Worm (Caenorhabditis elegans) whole organism, L4 larva: Measurements from ENCODE around the gene F13D11.3.
A peak's percentile ranks its signal among the peaks of the same experiment; 100 is the strongest.

Experiments
- F26F4.8 ChIP-seq: fragments of 200-800 bp; sonication (Bioruptor generic); conservative IDR thresholded peaks from 2 replicates; pipeline ENCODE4 v1.3.6; 2022; ENCODE audit warnings: missing genetic modification characterization, missing compliant biosample characterization
- F37D6.2 ChIP-seq: sonication (generic microtip); optimal IDR thresholded peaks from 2 replicates; lab custom pipeline; 2016; ENCODE audit warnings: mild to moderate bottlenecking, missing genetic modification characterization, missing compliant biosample characterization
- F44E2.7 ChIP-seq: fragments of 200-800 bp; sonication (Bioruptor generic); IDR thresholded peaks from 2 replicates; pipeline ENCODE4 v2.1.2; 2022; ENCODE audit warnings: missing genetic modification characterization, missing compliant biosample characterization
- F49E8.2 ChIP-seq: sonication (generic microtip); optimal IDR thresholded peaks from 2 replicates; lab custom pipeline; 2016; ENCODE audit warnings: missing compliant biosample characterization, mild to moderate bottlenecking, missing genetic modification characterization, borderline replicate concordance
- R02D3.7 ChIP-seq: fragments of 150-350 bp; sonication (generic microtip); optimal IDR thresholded peaks from 3 replicates; lab custom pipeline; 2014; ENCODE audit warnings: missing biosample characterization, missing genetic modification characterization
- Y5F2A.4 ChIP-seq: fragments of 200-800 bp; sonication (Bioruptor generic); optimal IDR thresholded peaks from 2 replicates; lab custom pipeline; 2018; ENCODE audit warnings: mild to moderate bottlenecking, missing genetic modification characterization, missing compliant biosample characterization
- aha-1 ChIP-seq: fragments of 150-350 bp; peaks from one replicate; lab custom pipeline; 2014; ENCODE audit warnings: missing biosample characterization, missing genetic modification characterization
- arid-1 ChIP-seq: fragments of 200-800 bp; sonication (Bioruptor generic); conservative IDR thresholded peaks from 2 replicates; pipeline ENCODE4 v1.3.6; 2022; ENCODE audit warnings: missing genetic modification reagents, missing genetic modification characterization, missing compliant biosample characterization
- attf-4 ChIP-seq: sonication (generic microtip); optimal IDR thresholded peaks from 3 replicates; lab custom pipeline; 2017; ENCODE audit warnings: missing biosample characterization, missing genetic modification characterization
- ceh-20 ChIP-seq: fragments of 200-800 bp; sonication (Bioruptor generic); IDR thresholded peaks from 2 replicates; pipeline ENCODE4 v1.3.6; 2022; ENCODE audit warnings: missing genetic modification reagents, missing genetic modification characterization, missing compliant biosample characterization
- ceh-28 ChIP-seq: fragments of 150-350 bp; optimal IDR thresholded peaks from 2 replicates; lab custom pipeline; 2014; ENCODE audit warnings: missing biosample characterization, missing genetic modification reagents, missing genetic modification characterization
- ctbp-1 ChIP-seq: fragments of 200-800 bp; sonication (Bioruptor generic); IDR thresholded peaks from 2 replicates; pipeline ENCODE4 v1.3.6; 2022; ENCODE audit warnings: missing genetic modification reagents, missing genetic modification characterization, missing compliant biosample characterization
- daf-12 ChIP-seq: fragments of 150-350 bp; optimal IDR thresholded peaks from 2 replicates; lab custom pipeline; 2014; ENCODE audit warnings: missing biosample characterization, missing genetic modification reagents, missing genetic modification characterization
- daf-16 ChIP-seq, 3 experiments: sonication (generic microtip); optimal IDR thresholded peaks; 2 replicates each; lab custom pipeline; 2016 to 2017; ENCODE audit warnings: missing genetic modification characterization in 3 of 3, missing genetic modification reagents in 3 of 3, mild to moderate bottlenecking in 2 of 3, missing compliant biosample characterization in 2 of 3, missing biosample characterization in 1 of 3, moderate library complexity in 1 of 3
- dmd-6 ChIP-seq: fragments of 200-800 bp; sonication (Bioruptor generic); IDR thresholded peaks from 2 replicates; pipeline ENCODE4 v1.3.6; 2022; ENCODE audit warnings: missing genetic modification reagents, missing genetic modification characterization, missing compliant biosample characterization
- dmd-9 ChIP-seq: fragments of 200-800 bp; sonication (Bioruptor generic); IDR thresholded peaks from 2 replicates; pipeline ENCODE4 v1.3.6; 2022; ENCODE audit warnings: missing genetic modification reagents, missing genetic modification characterization, missing compliant biosample characterization
- dpl-1 ChIP-seq: fragments of 150-350 bp; optimal IDR thresholded peaks from 2 replicates; lab custom pipeline; 2014; ENCODE audit warnings: missing biosample characterization, missing genetic modification reagents, missing genetic modification characterization
- dve-1 ChIP-seq: sonication (generic microtip); optimal IDR thresholded peaks from 2 replicates; lab custom pipeline; 2017; ENCODE audit warnings: antibody characterized with exemption, mild to moderate bottlenecking, missing genetic modification characterization, missing compliant biosample characterization; ENCODE audit not compliant: insufficient read depth
- fkh-10 ChIP-seq: fragments of 150-350 bp; optimal IDR thresholded peaks from 2 replicates; lab custom pipeline; 2014; ENCODE audit warnings: missing biosample characterization, missing genetic modification reagents, missing genetic modification characterization
- hif-1 ChIP-seq, 2 experiments: sonication (generic microtip); optimal IDR thresholded peaks; 2 replicates each; lab custom pipeline; 2016 to 2017; ENCODE audit warnings: missing compliant biosample characterization in 2 of 2, missing genetic modification characterization in 2 of 2, missing genetic modification reagents in 2 of 2, missing genotype in 2 of 2, mild to moderate bottlenecking in 1 of 2
- hlh-11 ChIP-seq: fragments of 200-800 bp; sonication (Bioruptor generic); optimal IDR thresholded peaks from 2 replicates; lab custom pipeline; 2018; ENCODE audit warnings: mild to moderate bottlenecking, missing genetic modification characterization, missing compliant biosample characterization
- hlh-30 ChIP-seq: sonication (generic microtip); optimal IDR thresholded peaks from 2 replicates; lab custom pipeline; 2017; ENCODE audit warnings: antibody characterized with exemption, mild to moderate bottlenecking, missing genetic modification characterization, missing compliant biosample characterization; ENCODE audit not compliant: insufficient read depth
- hmg-1.1 ChIP-seq: fragments of 200-800 bp; sonication (Bioruptor generic); IDR thresholded peaks from 2 replicates; pipeline ENCODE4 v1.3.6; 2022; ENCODE audit warnings: missing genetic modification reagents, missing genetic modification characterization, missing compliant biosample characterization
- lin-13 ChIP-seq: fragments of 150-350 bp; optimal IDR thresholded peaks from 2 replicates; lab custom pipeline; 2014; ENCODE audit warnings: missing biosample characterization, missing genetic modification reagents, missing genetic modification characterization
- lsy-2 ChIP-seq, 2 experiments: fragments of 150-350 bp in 1 of 2; sonication (generic microtip) in 1 of 2; optimal IDR thresholded peaks; 2 replicates each; lab custom pipeline; 2014 to 2017; ENCODE audit warnings: missing biosample characterization in 2 of 2, missing genetic modification characterization in 2 of 2
- mdl-1 ChIP-seq, 2 experiments: fragments of 150-350 bp in 1 of 2; sonication (generic microtip) in 1 of 2; optimal IDR thresholded peaks; 2 replicates each; lab custom pipeline; 2014 to 2017; ENCODE audit warnings: missing biosample characterization in 2 of 2, missing genetic modification characterization in 2 of 2
- mdt-29 ChIP-seq: fragments of 200-800 bp; sonication (Bioruptor generic); IDR thresholded peaks from 2 replicates; pipeline ENCODE4 v1.3.6; 2022; ENCODE audit warnings: missing genetic modification reagents, missing genetic modification characterization, missing compliant biosample characterization
- mep-1 ChIP-seq: fragments of 150-350 bp; sonication (generic microtip); optimal IDR thresholded peaks from 3 replicates; lab custom pipeline; 2014; ENCODE audit warnings: missing biosample characterization, missing genetic modification characterization
- mxl-2 ChIP-seq: fragments of 200-800 bp; sonication (Bioruptor generic); conservative IDR thresholded peaks from 2 replicates; pipeline ENCODE4 v1.3.6; 2022; ENCODE audit warnings: missing genetic modification reagents, missing genetic modification characterization, missing compliant biosample characterization
- mxl-3 ChIP-seq: fragments of 200-800 bp; sonication (Bioruptor generic); optimal IDR thresholded peaks from 2 replicates; lab custom pipeline; 2018; ENCODE audit warnings: mild to moderate bottlenecking, missing genetic modification characterization, missing compliant biosample characterization
- nhr-10 ChIP-seq: fragments of 150-350 bp; optimal IDR thresholded peaks from 2 replicates; lab custom pipeline; 2014; ENCODE audit warnings: missing biosample characterization, missing genetic modification characterization
- nhr-102 ChIP-seq: sonication (generic microtip); optimal IDR thresholded peaks from 2 replicates; lab custom pipeline; 2016; ENCODE audit warnings: mild to moderate bottlenecking, missing genetic modification characterization, moderate library complexity, missing compliant biosample characterization
- nhr-11 ChIP-seq: fragments of 150-350 bp; optimal IDR thresholded peaks from 2 replicates; lab custom pipeline; 2014; ENCODE audit warnings: missing biosample characterization, missing genetic modification characterization
- nhr-237 ChIP-seq: sonication (generic microtip); optimal IDR thresholded peaks from 2 replicates; lab custom pipeline; 2017; ENCODE audit warnings: missing biosample characterization, missing genetic modification characterization
- nhr-25 ChIP-seq: sonication (generic microtip); optimal IDR thresholded peaks from 2 replicates; lab custom pipeline; 2017; ENCODE audit warnings: missing genetic modification characterization, mild to moderate bottlenecking, missing compliant biosample characterization, antibody characterized with exemption, moderate library complexity, borderline replicate concordance; ENCODE audit not compliant: insufficient read depth
- nhr-28 ChIP-seq: fragments of 150-350 bp; optimal IDR thresholded peaks from 2 replicates; lab custom pipeline; 2014; ENCODE audit warnings: missing biosample characterization, missing genetic modification characterization
- nhr-42 ChIP-seq: fragments of 200-800 bp; sonication (Bioruptor generic); IDR thresholded peaks from 2 replicates; pipeline ENCODE4 v1.3.6; 2022; ENCODE audit warnings: missing genetic modification characterization, missing compliant biosample characterization
- nhr-6 ChIP-seq: fragments of 150-350 bp; optimal IDR thresholded peaks from 2 replicates; lab custom pipeline; 2014; ENCODE audit warnings: missing biosample characterization, missing genetic modification characterization
- nhr-77 ChIP-seq: fragments of 150-350 bp; optimal IDR thresholded peaks from 2 replicates; lab custom pipeline; 2014; ENCODE audit warnings: missing biosample characterization, missing genetic modification characterization
- php-3 ChIP-seq: fragments of 200-800 bp; sonication (Bioruptor generic); IDR thresholded peaks from 2 replicates; pipeline ENCODE4 v1.3.6; 2022; ENCODE audit warnings: missing genetic modification reagents, missing genetic modification characterization, missing compliant biosample characterization
- pqm-1 ChIP-seq: sonication (generic microtip); optimal IDR thresholded peaks from 2 replicates; lab custom pipeline; 2017; ENCODE audit warnings: missing biosample characterization, missing genetic modification characterization
- rbr-2 ChIP-seq: sonication (generic microtip); optimal IDR thresholded peaks from 2 replicates; lab custom pipeline; 2016; ENCODE audit warnings: missing genotype, missing genetic modification characterization, missing compliant biosample characterization
- tra-1 ChIP-seq: fragments of 200-800 bp; sonication (Bioruptor generic); IDR thresholded peaks from 2 replicates; pipeline ENCODE4 v1.3.6; 2022; ENCODE audit warnings: missing genetic modification reagents, missing genetic modification characterization, missing compliant biosample characterization
- unc-39 ChIP-seq: sonication (generic microtip); optimal IDR thresholded peaks from 2 replicates; lab custom pipeline; 2017; ENCODE audit warnings: missing biosample characterization, missing genetic modification characterization
- vab-7 ChIP-seq: fragments of 200-800 bp; sonication (Bioruptor generic); IDR thresholded peaks from 2 replicates; pipeline ENCODE4 v1.3.6; 2022; ENCODE audit warnings: missing genetic modification reagents, missing genetic modification characterization, missing compliant biosample characterization
- zip-11 ChIP-seq: fragments of 200-800 bp; sonication (Bioruptor generic); IDR thresholded peaks from 2 replicates; pipeline ENCODE4 v1.3.6; 2022; ENCODE audit warnings: missing genetic modification characterization, missing compliant biosample characterization
- ztf-11 ChIP-seq: fragments of 150-350 bp; optimal IDR thresholded peaks from 2 replicates; lab custom pipeline; 2014; ENCODE audit warnings: missing biosample characterization, missing genetic modification characterization

The F13D11.3 gene

DNA sequence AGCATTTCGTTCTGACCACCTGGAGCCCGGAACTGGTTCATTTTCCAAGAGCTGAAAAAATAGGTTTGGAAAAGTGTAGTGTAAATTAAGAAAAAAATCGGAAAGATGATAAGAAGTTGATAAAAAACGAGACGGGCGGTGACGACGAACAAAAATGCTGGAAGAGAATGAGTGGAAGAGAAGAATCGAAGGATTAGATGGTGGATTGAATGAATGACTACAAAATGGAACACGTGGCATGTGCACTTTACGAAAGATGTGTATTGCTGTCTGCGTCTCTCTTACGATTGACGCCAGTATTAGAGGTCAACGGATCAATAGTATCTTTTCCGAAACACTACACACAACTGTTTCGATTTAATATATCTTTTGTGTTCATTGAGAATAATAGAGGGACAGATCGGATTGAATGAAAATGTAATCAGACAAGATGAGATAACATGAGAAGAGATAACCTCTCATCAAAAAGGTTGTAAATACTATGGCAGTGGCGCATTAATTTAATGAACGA lies 25.0 kb downstream of the F13D11.3 start, which contains the start of gene sft-4 (continued):
- TF ChIP-seq ceh-28 (tag; lab: Kevin White, UChicago) (no peak), unc-39 (tag; lab: Kevin White, UChicago) (no peak), hmg-1.1 (no peak), nhr-237 (tag; lab: Kevin White, UChicago) (no peak), zip-11 (GFP tag; lab: Robert Waterston, UW) (no peak)

DNA sequence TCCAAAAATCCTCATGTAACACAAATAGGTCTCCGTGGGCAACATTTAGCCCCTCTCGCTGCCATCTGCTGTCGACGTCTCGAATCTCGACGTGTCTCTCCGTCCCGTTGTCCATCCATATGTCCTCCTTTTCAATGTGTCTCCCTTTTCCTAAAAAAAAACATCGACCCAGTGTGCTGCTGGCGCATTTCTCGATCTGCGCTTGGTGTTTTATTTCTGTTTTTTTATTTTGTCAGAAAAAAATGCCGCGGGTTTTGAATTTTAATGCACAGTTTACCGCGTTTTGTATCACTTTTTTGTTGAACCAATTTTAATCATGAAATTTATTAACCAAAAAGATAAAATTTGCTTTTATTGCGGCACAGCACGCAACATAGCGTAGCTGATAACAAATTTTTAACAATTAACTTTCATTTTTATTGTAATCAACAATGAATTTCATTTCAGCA lies 29.9 kb downstream of the F13D11.3 start:
- TF ChIP-seq F44E2.7 (no peak), nhr-28 (peak; percentile 63), hlh-11 (tag; lab: Kevin White, UChicago) (peak; percentile 80), ztf-11 (no peak), R02D3.7 (tag; lab: Kevin White, UChicago) (no peak), nhr-11 (tag; lab: Kevin White, UChicago) (peak; percentile 62), attf-4 (tag; lab: Kevin White, UChicago) (no peak), dve-1 (peak; percentile 63), nhr-10 (tag; lab: Kevin White, UChicago) (no peak), nhr-237 (tag; lab: Kevin White, UChicago) (no peak), dpl-1 (peak; percentile 71), lsy-2 (tag; optimal IDR thresholded peaks at IDR 0.05; lab: Kevin White, UChicago) (peak in 1 of 2 experiments; percentile 85), arid-1 (GFP tag; lab: Robert Waterston, UW) (0 out of 2 replicates have a peak, but pooled peaks have one; percentile 16), pqm-1 (tag; lab: Kevin White, UChicago) (peak; percentile 21), Y5F2A.4 (GFP tag; lab: Kevin White, UChicago) (no peak), dmd-9 (no peak), fkh-10 (GFP tag; lab: Kevin White, UChicago) (peak; percentile 54), php-3 (peak; percentile 59; the same call in 1 of the 2 replicates), daf-16 (GFP tag; optimal IDR thresholded peaks at IDR 0.05; lab: Kevin White, UChicago) (peak in 1 of 2 experiments; percentile 52), daf-16 (tag; optimal IDR thresholded peaks at IDR 0.05; lab: Kevin White, UChicago) (peak; percentile 68), mxl-3 (GFP tag; lab: Kevin White, UChicago) (peak; percentile 80), aha-1 (tag; lab: Kevin White, UChicago) (peak; percentile 35), hlh-30 (tag; lab: Kevin White, UChicago) (peak; percentile 61), F49E8.2 (no peak), lin-13 (GFP tag; lab: Kevin White, UChicago) (peak; percentile 51), ctbp-1 (GFP tag; lab: Robert Waterston, UW) (0 out of 2 replicates have a peak, but pooled peaks have one; percentile 42), hif-1 (tag; optimal IDR thresholded peaks at IDR 0.05; lab: Kevin White, UChicago) (peak in 1 of 2 experiments; percentile 29), nhr-42 (GFP tag; lab: Robert Waterston, UW) (no peak), ceh-20 (GFP tag; lab: Robert Waterston, UW) (peak; percentile 51; the same call in 1 of the 2 replicates), mdl-1 (tag; optimal IDR thresholded peaks at IDR 0.05; lab: Kevin White, UChicago) (peak in 1 of 2 experiments; percentile 71), mep-1 (tag; lab: Kevin White, UChicago) (peak; percentile 83), mdt-29 (no peak), nhr-6 (tag; lab: Kevin White, UChicago) (peak; percentile 69), vab-7 (GFP tag; lab: Robert Waterston, UW) (0 out of 2 replicates have a peak, but pooled peaks have one; percentile 36), F37D6.2 (peak; percentile 54), dmd-6 (GFP tag; lab: Robert Waterston, UW) (peak; percentile 60), nhr-102 (tag; lab: Kevin White, UChicago) (no peak), rbr-2 (peak; percentile 71), tra-1 (GFP tag; lab: Robert Waterston, UW) (0 out of 2 replicates have a peak, but pooled peaks have one; percentile 53), nhr-25 (tag; lab: Kevin White, UChicago) (no peak), F26F4.8 (GFP tag; lab: Robert Waterston, UW) (no peak), daf-12 (tag; lab: Kevin White, UChicago) (no peak), zip-11 (GFP tag; lab: Robert Waterston, UW) (no peak), nhr-77 (peak; percentile 76), mxl-2 (GFP tag; lab: Robert Waterston, UW) (no peak)
